Worm (Caenorhabditis elegans) whole organism, L4 larva: ENCODE data around the gene miro-1.
A peak's percentile ranks its signal among the peaks of the same experiment; 100 is the strongest.

ENCODE experiments used
- D1046.2 ChIP-seq: fragments of 200-800 bp; sonication (Bioruptor generic); IDR thresholded peaks from 2 replicates; pipeline ENCODE4 v1.3.6; 2022; ENCODE audit warnings: missing genetic modification characterization, missing compliant biosample characterization
- Y48G9A.11 ChIP-seq: fragments of 200-800 bp; sonication (Bioruptor generic); IDR thresholded peaks from 2 replicates; pipeline ENCODE4 v1.3.6; 2022; ENCODE audit warnings: missing genetic modification reagents, missing genetic modification characterization, missing compliant biosample characterization
- Y75B8A.6 ChIP-seq: fragments of 200-800 bp; sonication (Bioruptor generic); IDR thresholded peaks from 2 replicates; pipeline ENCODE4 v1.3.6; 2022; ENCODE audit warnings: missing genetic modification reagents, missing genetic modification characterization, missing compliant biosample characterization
- ZK337.2 ChIP-seq: fragments of 200-800 bp; sonication (Bioruptor generic); IDR thresholded peaks from 2 replicates; pipeline ENCODE4 v1.3.6; 2022; ENCODE audit warnings: missing genetic modification reagents, missing genetic modification characterization, missing compliant biosample characterization
- aha-1 ChIP-seq: fragments of 150-350 bp; peaks from one replicate; lab custom pipeline; 2014; ENCODE audit warnings: missing biosample characterization, missing genetic modification characterization
- arid-1 ChIP-seq: fragments of 200-800 bp; sonication (Bioruptor generic); conservative IDR thresholded peaks from 2 replicates; pipeline ENCODE4 v1.3.6; 2022; ENCODE audit warnings: missing genetic modification reagents, missing genetic modification characterization, missing compliant biosample characterization
- ceh-20 ChIP-seq: fragments of 200-800 bp; sonication (Bioruptor generic); IDR thresholded peaks from 2 replicates; pipeline ENCODE4 v1.3.6; 2022; ENCODE audit warnings: missing genetic modification reagents, missing genetic modification characterization, missing compliant biosample characterization
- ceh-44 ChIP-seq: fragments of 200-800 bp; sonication (Bioruptor generic); IDR thresholded peaks from 2 replicates; pipeline ENCODE4 v1.3.6; 2022; ENCODE audit warnings: missing genetic modification reagents, missing genetic modification characterization, missing compliant biosample characterization
- ctbp-1 ChIP-seq: fragments of 200-800 bp; sonication (Bioruptor generic); IDR thresholded peaks from 2 replicates; pipeline ENCODE4 v1.3.6; 2022; ENCODE audit warnings: missing genetic modification reagents, missing genetic modification characterization, missing compliant biosample characterization
- dmd-6 ChIP-seq: fragments of 200-800 bp; sonication (Bioruptor generic); IDR thresholded peaks from 2 replicates; pipeline ENCODE4 v1.3.6; 2022; ENCODE audit warnings: missing genetic modification reagents, missing genetic modification characterization, missing compliant biosample characterization
- dpl-1 ChIP-seq: fragments of 150-350 bp; optimal IDR thresholded peaks from 2 replicates; lab custom pipeline; 2014; ENCODE audit warnings: missing biosample characterization, missing genetic modification reagents, missing genetic modification characterization
- dve-1 ChIP-seq: sonication (generic microtip); optimal IDR thresholded peaks from 2 replicates; lab custom pipeline; 2017; ENCODE audit warnings: antibody characterized with exemption, mild to moderate bottlenecking, missing genetic modification characterization, missing compliant biosample characterization; ENCODE audit not compliant: insufficient read depth
- egl-27 ChIP-seq: sonication (generic microtip); optimal IDR thresholded peaks from 3 replicates; lab custom pipeline; 2017; ENCODE audit warnings: missing biosample characterization, missing genetic modification reagents, missing genetic modification characterization
- hif-1 ChIP-seq, 2 experiments: sonication (generic microtip); optimal IDR thresholded peaks; 2 replicates each; lab custom pipeline; 2016 to 2017; ENCODE audit warnings: missing compliant biosample characterization in 2 of 2, missing genetic modification characterization in 2 of 2, missing genetic modification reagents in 2 of 2, missing genotype in 2 of 2, mild to moderate bottlenecking in 1 of 2
- hmg-1.1 ChIP-seq: fragments of 200-800 bp; sonication (Bioruptor generic); IDR thresholded peaks from 2 replicates; pipeline ENCODE4 v1.3.6; 2022; ENCODE audit warnings: missing genetic modification reagents, missing genetic modification characterization, missing compliant biosample characterization
- lin-1 ChIP-seq: fragments of 200-800 bp; sonication (Bioruptor generic); IDR thresholded peaks from 2 replicates; pipeline ENCODE4 v1.3.6; 2022; ENCODE audit warnings: missing genetic modification reagents, missing genetic modification characterization, missing compliant biosample characterization
- lin-38 ChIP-seq: fragments of 200-800 bp; sonication (Bioruptor generic); IDR thresholded peaks from 2 replicates; pipeline ENCODE4 v1.3.6; 2022; ENCODE audit warnings: missing genetic modification reagents, missing genetic modification characterization, missing compliant biosample characterization
- lsy-2 ChIP-seq, 2 experiments: fragments of 150-350 bp in 1 of 2; sonication (generic microtip) in 1 of 2; optimal IDR thresholded peaks; 2 replicates each; lab custom pipeline; 2014 to 2017; ENCODE audit warnings: missing biosample characterization in 2 of 2, missing genetic modification characterization in 2 of 2
- madf-5 ChIP-seq, 2 experiments: fragments of 200-800 bp; sonication (Bioruptor generic); IDR thresholded peaks; 2 replicates each; pipeline ENCODE4 v1.3.6; 2022; ENCODE audit warnings: missing compliant biosample characterization in 2 of 2, missing genetic modification characterization in 2 of 2
- madf-9 ChIP-seq: fragments of 200-800 bp; sonication (Bioruptor generic); conservative IDR thresholded peaks from 2 replicates; pipeline ENCODE4 v1.3.6; 2022; ENCODE audit warnings: missing genetic modification reagents, missing genetic modification characterization, missing compliant biosample characterization
- mdt-29 ChIP-seq: fragments of 200-800 bp; sonication (Bioruptor generic); IDR thresholded peaks from 2 replicates; pipeline ENCODE4 v1.3.6; 2022; ENCODE audit warnings: missing genetic modification reagents, missing genetic modification characterization, missing compliant biosample characterization
- mes-2 ChIP-seq: sonication (generic microtip); optimal IDR thresholded peaks from 2 replicates; lab custom pipeline; 2016; ENCODE audit warnings: missing genotype, mild to moderate bottlenecking, missing genetic modification characterization, missing compliant biosample characterization; ENCODE audit not compliant: poor library complexity, severe bottlenecking
- mxl-2 ChIP-seq: fragments of 200-800 bp; sonication (Bioruptor generic); conservative IDR thresholded peaks from 2 replicates; pipeline ENCODE4 v1.3.6; 2022; ENCODE audit warnings: missing genetic modification reagents, missing genetic modification characterization, missing compliant biosample characterization
- nhr-41 ChIP-seq: fragments of 200-800 bp; sonication (Bioruptor generic); IDR thresholded peaks from 2 replicates; pipeline ENCODE4 v1.3.6; 2022; ENCODE audit warnings: missing genetic modification reagents, missing genetic modification characterization, missing compliant biosample characterization
- nhr-42 ChIP-seq: fragments of 200-800 bp; sonication (Bioruptor generic); IDR thresholded peaks from 2 replicates; pipeline ENCODE4 v1.3.6; 2022; ENCODE audit warnings: missing genetic modification characterization, missing compliant biosample characterization
- php-3 ChIP-seq: fragments of 200-800 bp; sonication (Bioruptor generic); IDR thresholded peaks from 2 replicates; pipeline ENCODE4 v1.3.6; 2022; ENCODE audit warnings: missing genetic modification reagents, missing genetic modification characterization, missing compliant biosample characterization
- rbr-2 ChIP-seq: sonication (generic microtip); optimal IDR thresholded peaks from 2 replicates; lab custom pipeline; 2016; ENCODE audit warnings: missing genotype, missing genetic modification characterization, missing compliant biosample characterization
- saeg-2 ChIP-seq: fragments of 200-800 bp; sonication (Bioruptor generic); IDR thresholded peaks from 2 replicates; pipeline ENCODE4 v1.3.6; 2022; ENCODE audit warnings: missing genetic modification reagents, missing genetic modification characterization, missing compliant biosample characterization
- set-16 ChIP-seq: fragments of 200-800 bp; sonication (Bioruptor generic); IDR thresholded peaks from 2 replicates; pipeline ENCODE4 v1.3.6; 2022; ENCODE audit warnings: missing genetic modification reagents, missing genetic modification characterization, missing compliant biosample characterization
- snpc-1.2 ChIP-seq: fragments of 200-800 bp; sonication (Bioruptor generic); IDR thresholded peaks from 2 replicates; pipeline ENCODE4 v1.3.6; 2022; ENCODE audit warnings: missing genetic modification reagents, missing genetic modification characterization, missing compliant biosample characterization
- spr-1 ChIP-seq: sonication (generic microtip); optimal IDR thresholded peaks from 2 replicates; lab custom pipeline; 2016; ENCODE audit warnings: mild to moderate bottlenecking, missing genetic modification characterization, missing compliant biosample characterization
- tra-1 ChIP-seq: fragments of 200-800 bp; sonication (Bioruptor generic); IDR thresholded peaks from 2 replicates; pipeline ENCODE4 v1.3.6; 2022; ENCODE audit warnings: missing genetic modification reagents, missing genetic modification characterization, missing compliant biosample characterization
- unc-130 ChIP-seq: sonication (generic microtip); optimal IDR thresholded peaks from 2 replicates; lab custom pipeline; 2016; ENCODE audit warnings: missing genetic modification reagents, missing genetic modification characterization, missing compliant biosample characterization
- unc-62 ChIP-seq, 3 experiments: fragments of 150-350 bp in 1 of 3; sonication (generic microtip); optimal IDR thresholded peaks in 2 of 3; peaks in 1 of 3; 1 replicate in 1 of 3; 2 replicates in 2 of 3; lab custom pipeline; 2014 to 2017; ENCODE audit warnings: missing biosample characterization in 3 of 3, missing genetic modification characterization in 3 of 3, missing genetic modification reagents in 3 of 3, missing genotype in 1 of 3
- zip-11 ChIP-seq: fragments of 200-800 bp; sonication (Bioruptor generic); IDR thresholded peaks from 2 replicates; pipeline ENCODE4 v1.3.6; 2022; ENCODE audit warnings: missing genetic modification characterization, missing compliant biosample characterization

miro-1 gene

ce11 chrIV:4720522-4720921, 4.9 kb upstream of the miro-1 start (continued):
- TF ChIP-seq set-16 (peak; percentile 52; the same call in 1 of the 2 replicates), nhr-42 (GFP tag; lab: Robert Waterston, UW) (peak; percentile 99), ctbp-1 (GFP tag; lab: Robert Waterston, UW) (peak; percentile 96), Y48G9A.11 (GFP tag; lab: Robert Waterston, UW) (peak; percentile 75), lsy-2 (tag; optimal IDR thresholded peaks at IDR 0.05; lab: Kevin White, UChicago) (peak; percentile 65 to 88), lin-38 (GFP tag; lab: Robert Waterston, UW) (peak; percentile 99), lin-1 (GFP tag; lab: Robert Waterston, UW) (peak; percentile 86), nhr-41 (peak; percentile 59; the same call in 1 of the 2 replicates), madf-9 (GFP tag; lab: Robert Waterston, UW) (peak; percentile 95), dpl-1 (GFP tag; lab: Kevin White, UChicago) (peak; percentile 10), D1046.2 (peak; percentile 96), tra-1 (GFP tag; lab: Robert Waterston, UW) (peak; percentile 94), mxl-2 (GFP tag; lab: Robert Waterston, UW) (peak; percentile 65; the same call in 1 of the 2 replicates), php-3 (GFP tag; lab: Robert Waterston, UW) (peak; percentile 95), saeg-2 (GFP tag; lab: Robert Waterston, UW) (peak; percentile 92), snpc-1.2 (GFP tag; lab: Robert Waterston, UW) (peak; percentile 58; the same call in 1 of the 2 replicates), rbr-2 (tag; lab: Kevin White, UChicago) (peak; percentile 53), ceh-44 (GFP tag; lab: Robert Waterston, UW) (peak; percentile 78), dmd-6 (GFP tag; lab: Robert Waterston, UW) (peak; percentile 96), ZK337.2 (peak; percentile 95), arid-1 (GFP tag; lab: Robert Waterston, UW) (peak; percentile 90), madf-5 (GFP tag; IDR thresholded peaks at IDR 0.05; lab: Robert Waterston, UW) (peak in 1 of 2 experiments; percentile 96; a peak in 2 of 4 replicates), hmg-1.1 (GFP tag; lab: Robert Waterston, UW) (peak; percentile 98), Y75B8A.6 (GFP tag; lab: Robert Waterston, UW) (peak; percentile 91), ceh-20 (GFP tag; lab: Robert Waterston, UW) (peak; percentile 98), mdt-29 (GFP tag; lab: Robert Waterston, UW) (peak; percentile 92)

ce11 chrIV:4712376-4712775, 3.2 kb downstream of the miro-1 start, which contains the start of gene yars-2:
Gene yars-2 (minus strand): TSS chrIV:4712624.
- TF ChIP-seq lin-38 (GFP tag; lab: Robert Waterston, UW) = peak; percentile 54
- no peak for TF ChIP-seq egl-27 (tag; lab: Kevin White, UChicago)
- TF ChIP-seq set-16 = no peak
- TF ChIP-seq aha-1 (tag; lab: Kevin White, UChicago) = peak; percentile 16
- peak; percentile 25 for TF ChIP-seq rbr-2 (tag; lab: Kevin White, UChicago)
- peak; percentile 92 for TF ChIP-seq mes-2 (tag; lab: Kevin White, UChicago)
- TF ChIP-seq lsy-2 (tag; optimal IDR thresholded peaks at IDR 0.05; lab: Kevin White, UChicago) = peak in 1 of 2 experiments; percentile 67
- peak in 1 of 2 experiments; percentile 91 for TF ChIP-seq unc-62 (GFP tag; optimal IDR thresholded peaks at IDR 0.05 in 1 of 2; lab: Kevin White, UChicago)
- TF ChIP-seq unc-62 (tag; optimal IDR thresholded peaks at IDR 0.05; lab: Kevin White, UChicago) = no peak
- peak in 1 of 2 experiments; percentile 76 for TF ChIP-seq hif-1 (tag; optimal IDR thresholded peaks at IDR 0.05; lab: Kevin White, UChicago)
- TF ChIP-seq unc-130 (GFP tag; lab: Kevin White, UChicago) = peak; percentile 86
- no peak for TF ChIP-seq zip-11
- TF ChIP-seq dve-1 (tag; lab: Kevin White, UChicago) = peak; percentile 17
- TF ChIP-seq spr-1 (tag; lab: Kevin White, UChicago) = no peak
- TF ChIP-seq Y48G9A.11 (GFP tag; lab: Robert Waterston, UW) = no peak
